Fruit fly (Drosophila melanogaster) whole organism, embryonic: ENCODE data around the gene Elo68alpha.

Experiments
- Atf3 ChIP-seq: fragments of 200-800 bp; sonication (Bioruptor generic); optimal IDR thresholded peaks from 3 replicates; lab custom pipeline; 2016; ENCODE audit warnings: missing biosample characterization, missing genetic modification characterization
- Awh ChIP-seq: fragments of 200-800 bp; sonication (Bioruptor generic); IDR thresholded peaks from 2 replicates; pipeline ENCODE4, ENCODE4 v1.3.6; 2022; ENCODE audit warnings: missing biosample characterization, missing genetic modification characterization
- B-H2 ChIP-seq: fragments of 200-800 bp; sonication (Bioruptor generic); optimal IDR thresholded peaks from 2 replicates; lab custom pipeline; 2018; ENCODE audit warnings: missing biosample characterization, mild to moderate bottlenecking, missing genetic modification characterization
- Bgb ChIP-seq: fragments of 200-800 bp; sonication (Bioruptor generic); IDR thresholded peaks from 2 replicates; pipeline ENCODE4 v1.3.6; 2022; ENCODE audit warnings: missing biosample characterization, missing genetic modification characterization; ENCODE audit not compliant: partially characterized antibody
- Blimp-1 ChIP-seq: fragments of 200-800 bp; sonication (Bioruptor generic); optimal IDR thresholded peaks from 3 replicates; lab custom pipeline; 2018; ENCODE audit warnings: missing biosample characterization, missing genetic modification characterization, mild to moderate bottlenecking, moderate library complexity, missing genetic modification reagents
- CG12155 ChIP-seq: fragments of 200-800 bp; sonication (Bioruptor generic); optimal IDR thresholded peaks from 3 replicates; lab custom pipeline; 2016; ENCODE audit warnings: missing biosample characterization, missing genetic modification characterization
- CG1233 ChIP-seq: fragments of 200-800 bp; sonication (Bioruptor generic); optimal IDR thresholded peaks from 4 replicates; lab custom pipeline; 2018; ENCODE audit warnings: missing biosample characterization, mild to moderate bottlenecking, missing genetic modification characterization
- CG12659 ChIP-seq: fragments of 200-800 bp; sonication (Bioruptor generic); optimal IDR thresholded peaks from 3 replicates; lab custom pipeline; 2017; ENCODE audit warnings: mild to moderate bottlenecking, missing biosample characterization, missing genetic modification reagents, missing genetic modification characterization
- CG13624 ChIP-seq: fragments of 200-800 bp; sonication (Bioruptor generic); optimal IDR thresholded peaks from 2 replicates; lab custom pipeline; 2016; ENCODE audit warnings: missing biosample characterization, missing genetic modification characterization
- CG14710 ChIP-seq: fragments of 200-800 bp; sonication (Bioruptor generic); optimal IDR thresholded peaks from 3 replicates; lab custom pipeline; 2019; ENCODE audit warnings: missing biosample characterization, mild to moderate bottlenecking, missing genetic modification characterization, moderate library complexity
- CG17829 ChIP-seq: fragments of 200-800 bp; optimal IDR thresholded peaks from 2 replicates; lab custom pipeline; 2019; ENCODE audit warnings: missing biosample characterization, mild to moderate bottlenecking, missing genetic modification characterization, moderate library complexity
- CG31224 ChIP-seq: fragments of 200-800 bp; sonication (Bioruptor generic); IDR thresholded peaks from 2 replicates; pipeline ENCODE4 v1.3.6; 2022; ENCODE audit warnings: missing biosample characterization, missing genetic modification characterization
- CG33557 ChIP-seq: fragments of 200-800 bp; sonication (Bioruptor generic); optimal IDR thresholded peaks from 2 replicates; lab custom pipeline; 2019; ENCODE audit warnings: missing biosample characterization, mild to moderate bottlenecking, missing genetic modification characterization, moderate library complexity
- CG3838 ChIP-seq: fragments of 200-800 bp; sonication (Bioruptor generic); optimal IDR thresholded peaks from 3 replicates; lab custom pipeline; 2016; ENCODE audit warnings: missing biosample characterization, missing genetic modification characterization
- CG4328 ChIP-seq: fragments of 200-800 bp; sonication (Bioruptor generic); optimal IDR thresholded peaks from 3 replicates; lab custom pipeline; 2017; ENCODE audit warnings: missing biosample characterization, missing genetic modification reagents, missing genetic modification characterization
- CG6254 ChIP-seq: fragments of 200-800 bp; sonication (Bioruptor generic); optimal IDR thresholded peaks from 3 replicates; lab custom pipeline; 2017; ENCODE audit warnings: mild to moderate bottlenecking, missing biosample characterization, missing genetic modification reagents, missing genetic modification characterization
- CG6854 ChIP-seq: fragments of 200-800 bp; sonication (Bioruptor generic); optimal IDR thresholded peaks from 3 replicates; lab custom pipeline; 2017; ENCODE audit warnings: missing biosample characterization, mild to moderate bottlenecking, missing genetic modification characterization
- CG7372 ChIP-seq: fragments of 200-800 bp; sonication (Bioruptor generic); IDR thresholded peaks from 2 replicates; pipeline ENCODE4 v1.3.6; 2022; ENCODE audit warnings: missing biosample characterization, missing genetic modification characterization
- CG7963 ChIP-seq: fragments of 200-800 bp; sonication (Bioruptor generic); IDR thresholded peaks from 3 replicates; pipeline ENCODE4 v1.3.6; 2022; ENCODE audit warnings: missing biosample characterization, missing genetic modification characterization; ENCODE audit not compliant: partially characterized antibody
- Dad ChIP-seq: fragments of 200-800 bp; sonication (Bioruptor generic); optimal IDR thresholded peaks from 3 replicates; lab custom pipeline; 2016; ENCODE audit warnings: missing biosample characterization, missing genetic modification characterization
- Dip2 ChIP-seq: fragments of 200-800 bp; sonication (Bioruptor generic); IDR thresholded peaks from 2 replicates; pipeline ENCODE4 v1.3.6; 2022; ENCODE audit warnings: missing biosample characterization, missing genetic modification characterization
- H2.0 ChIP-seq: fragments of 200-800 bp; sonication (Bioruptor generic); IDR thresholded peaks from 2 replicates; pipeline ENCODE4 v1.3.6; 2022; ENCODE audit warnings: missing biosample characterization, missing genetic modification characterization
- HLHmδ ChIP-seq: fragments of 200-800 bp; sonication (Bioruptor generic); optimal IDR thresholded peaks from 2 replicates; lab custom pipeline; 2018; ENCODE audit warnings: missing biosample characterization, mild to moderate bottlenecking, missing genetic modification characterization, moderate library complexity
- Hr3 ChIP-seq: fragments of 200-800 bp; sonication (Bioruptor generic); optimal IDR thresholded peaks from 3 replicates; lab custom pipeline; 2016; ENCODE audit warnings: missing biosample characterization, missing genetic modification characterization
- Hr78 ChIP-seq, 2 experiments: fragments of 200-800 bp in 1 of 2; fragments of >200 bp in 1 of 2; sonication (Bioruptor generic) in 1 of 2; optimal IDR thresholded peaks; 2 replicates each; lab custom pipeline; 2017 to 2019; ENCODE audit warnings: missing biosample characterization in 2 of 2, missing genetic modification characterization in 2 of 2, mild to moderate bottlenecking in 1 of 2, moderate library complexity in 1 of 2
- MTF-1 ChIP-seq: fragments of 200-800 bp; sonication (Bioruptor generic); optimal IDR thresholded peaks from 2 replicates; lab custom pipeline; 2018; ENCODE audit warnings: missing biosample characterization, mild to moderate bottlenecking, missing genetic modification characterization, borderline replicate concordance
- Neu2 ChIP-seq: fragments of 200-800 bp; sonication (Bioruptor generic); optimal IDR thresholded peaks from 3 replicates; lab custom pipeline; 2016; ENCODE audit warnings: missing biosample characterization, missing genetic modification characterization, borderline replicate concordance
- Nf-YC ChIP-seq: fragments of 200-800 bp; optimal IDR thresholded peaks from 3 replicates; lab custom pipeline; 2019; ENCODE audit warnings: missing biosample characterization, mild to moderate bottlenecking, missing genetic modification characterization, moderate library complexity
- Opbp ChIP-seq: fragments of 200-800 bp; sonication (Bioruptor generic); IDR thresholded peaks from 3 replicates; pipeline ENCODE4 v1.3.6; 2022; ENCODE audit warnings: missing biosample characterization, missing genetic modification characterization; ENCODE audit not compliant: partially characterized antibody
- Rfx ChIP-seq: fragments of 200-800 bp; sonication (Bioruptor generic); IDR thresholded peaks from 2 replicates; pipeline ENCODE4 v1.3.6; 2022; ENCODE audit warnings: missing biosample characterization, missing genetic modification characterization
- Sin3A ChIP-seq: fragments of >200 bp; optimal IDR thresholded peaks from 2 replicates; lab custom pipeline; 2018
- Sry-β ChIP-seq: fragments of 200-800 bp; sonication (Bioruptor generic); optimal IDR thresholded peaks from 2 replicates; lab custom pipeline; 2018; ENCODE audit warnings: missing biosample characterization, mild to moderate bottlenecking, missing genetic modification characterization, moderate library complexity
- bigmax ChIP-seq: fragments of 200-800 bp; sonication (Bioruptor generic); optimal IDR thresholded peaks from 2 replicates; lab custom pipeline; 2018; ENCODE audit warnings: missing biosample characterization, mild to moderate bottlenecking, missing genetic modification characterization
- ci ChIP-seq: fragments of 200-800 bp; sonication (Bioruptor generic); IDR thresholded peaks from 3 replicates; pipeline ENCODE4 v1.3.6; 2022; ENCODE audit warnings: missing biosample characterization, missing genetic modification characterization
- gce ChIP-seq: fragments of 200-800 bp; sonication (Bioruptor generic); IDR thresholded peaks from 3 replicates; pipeline ENCODE4 v1.3.6; 2022; ENCODE audit warnings: missing biosample characterization, missing genetic modification characterization
- gsb ChIP-seq: fragments of 200-800 bp; sonication (Bioruptor generic); IDR thresholded peaks from 2 replicates; pipeline ENCODE4 v1.3.6; 2022; ENCODE audit warnings: missing biosample characterization, missing genetic modification characterization
- jigr1 ChIP-seq: fragments of 200-800 bp; sonication (Bioruptor generic); IDR thresholded peaks from 3 replicates; pipeline ENCODE4 v1.3.6; 2022; ENCODE audit warnings: missing biosample characterization, missing genetic modification characterization
- kni ChIP-seq: fragments of 200-800 bp; sonication (Bioruptor generic); optimal IDR thresholded peaks from 3 replicates; lab custom pipeline; 2017; ENCODE audit warnings: mild to moderate bottlenecking, missing biosample characterization, missing genetic modification reagents, missing genetic modification characterization
- lmd ChIP-seq: fragments of 200-800 bp; sonication (Bioruptor generic); IDR thresholded peaks from 2 replicates; pipeline ENCODE4 v1.3.6; 2022; ENCODE audit warnings: missing biosample characterization, missing genetic modification characterization
- nerfin-2 ChIP-seq: fragments of 200-800 bp; sonication (Bioruptor generic); IDR thresholded peaks from 2 replicates; pipeline ENCODE4 v1.3.6; 2022; ENCODE audit warnings: missing biosample characterization, missing genetic modification characterization; ENCODE audit not compliant: partially characterized antibody
- pfk ChIP-seq: fragments of 200-800 bp; sonication (Bioruptor generic); optimal IDR thresholded peaks from 2 replicates; lab custom pipeline; 2018; ENCODE audit warnings: missing biosample characterization, mild to moderate bottlenecking, missing genetic modification characterization, moderate library complexity
- seq ChIP-seq: fragments of 200-800 bp; sonication (Bioruptor generic); IDR thresholded peaks from 2 replicates; pipeline ENCODE4 v1.3.6; 2022; ENCODE audit warnings: missing biosample characterization, missing genetic modification characterization
- sim ChIP-seq: fragments of 200-800 bp; sonication (Bioruptor generic); IDR thresholded peaks from 2 replicates; pipeline ENCODE4 v1.3.6; 2022; ENCODE audit warnings: missing biosample characterization, missing genetic modification characterization
- ssp ChIP-seq: fragments of 200-800 bp; sonication (Bioruptor generic); IDR thresholded peaks from 2 replicates; pipeline ENCODE4 v1.3.6; 2022; ENCODE audit warnings: missing biosample characterization, missing genetic modification characterization
- stwl ChIP-seq: fragments of 200-800 bp; sonication (Bioruptor generic); optimal IDR thresholded peaks from 3 replicates; lab custom pipeline; 2018; ENCODE audit warnings: missing biosample characterization, mild to moderate bottlenecking, missing genetic modification characterization, moderate library complexity
- sug ChIP-seq: fragments of 200-800 bp; optimal IDR thresholded peaks from 2 replicates; lab custom pipeline; 2019; ENCODE audit warnings: missing biosample characterization, mild to moderate bottlenecking, missing genetic modification characterization, moderate library complexity
- tgo ChIP-seq: fragments of 200-800 bp; sonication (Bioruptor generic); IDR thresholded peaks from 3 replicates; pipeline ENCODE4 v1.3.6; 2022; ENCODE audit warnings: missing biosample characterization, missing genetic modification characterization
- tup ChIP-seq: fragments of 200-800 bp; sonication (Bioruptor generic); optimal IDR thresholded peaks from 2 replicates; lab custom pipeline; 2016; ENCODE audit warnings: missing biosample characterization, mild to moderate bottlenecking, missing genetic modification characterization, moderate library complexity
- unpg ChIP-seq: fragments of 200-800 bp; sonication (Bioruptor generic); optimal IDR thresholded peaks from 3 replicates; lab custom pipeline; 2018; ENCODE audit warnings: missing biosample characterization, mild to moderate bottlenecking, missing genetic modification characterization, moderate library complexity
- wdn ChIP-seq: fragments of 200-800 bp; sonication (Bioruptor generic); IDR thresholded peaks from 2 replicates; pipeline ENCODE4 v1.3.6; 2022; ENCODE audit warnings: missing biosample characterization, missing genetic modification characterization
- zfh1 ChIP-seq: fragments of 200-800 bp; sonication (Bioruptor generic); IDR thresholded peaks from 3 replicates; pipeline ENCODE4 v1.3.6; 2022; ENCODE audit warnings: missing biosample characterization, missing genetic modification characterization

Gene Elo68alpha

DNA sequence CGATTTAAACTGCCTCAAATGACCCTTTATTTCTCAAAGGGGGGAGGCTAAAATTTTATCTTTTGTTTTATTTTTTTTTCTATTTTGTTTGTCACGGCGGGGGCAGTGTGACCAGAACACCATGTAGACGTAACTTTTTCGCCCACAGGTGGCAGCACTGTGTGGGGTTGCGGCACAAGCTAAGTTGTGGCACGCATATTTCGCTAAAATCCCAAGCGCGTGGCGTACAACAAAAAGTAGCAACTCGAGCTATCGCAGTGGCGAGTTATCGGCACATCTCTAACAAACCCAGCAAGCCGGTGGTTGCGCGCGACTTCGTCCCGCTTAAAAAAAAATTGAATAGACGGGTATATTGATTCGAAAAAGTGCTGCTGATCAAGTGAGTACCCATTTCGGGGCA, 20.3 kb upstream of the Elo68alpha start, which contains the start of the genes Ufd1 and NaPi-III (continued):
- TF ChIP-seq H2.0 (GFP tag; lab: Robert Waterston, UW) = 0 out of 2 replicates have a peak, but pooled peaks have one; percentile 5
- TF ChIP-seq gce (GFP tag; lab: Robert Waterston, UW) = no peak
- TF ChIP-seq nerfin-2 = peak; percentile 59
- no peak for TF ChIP-seq CG6254 (GFP tag; lab: Kevin White, UChicago)
- peak; percentile 77 for TF ChIP-seq Rfx
- TF ChIP-seq CG31224 (GFP tag; lab: Robert Waterston, UW) = no peak
- peak; percentile 79 for TF ChIP-seq Sin3A (lab: Kevin White, UChicago)
- peak; percentile 71 for TF ChIP-seq CG17829 (tag; lab: Kevin White, UChicago)
- no peak for TF ChIP-seq pfk (GFP tag; lab: Kevin White, UChicago)
- no peak for TF ChIP-seq CG1233 (GFP tag; lab: Kevin White, UChicago)
- no peak for TF ChIP-seq Hr78 (GFP tag; optimal IDR thresholded peaks at IDR 0.05; lab: Kevin White, UChicago)
- peak; percentile 86 for TF ChIP-seq Dip2
- no peak for TF ChIP-seq ssp
- no peak for TF ChIP-seq CG3838 (GFP tag; lab: Kevin White, UChicago)
- no peak for TF ChIP-seq Sry-β
- peak; percentile 91 for TF ChIP-seq Bgb
- TF ChIP-seq seq (GFP tag; lab: Robert Waterston, UW) = no peak
- no peak for TF ChIP-seq MTF-1 (GFP tag; lab: Kevin White, UChicago)
- no peak for TF ChIP-seq Nf-YC (tag; lab: Kevin White, UChicago)
- TF ChIP-seq CG7372 (GFP tag; lab: Robert Waterston, UW) = no peak
- TF ChIP-seq bigmax (GFP tag; lab: Kevin White, UChicago) = no peak
- TF ChIP-seq CG12659 (GFP tag; lab: Kevin White, UChicago) = peak; percentile 89
- peak; percentile 5 for TF ChIP-seq Atf3 (GFP tag; lab: Kevin White, UChicago)
- TF ChIP-seq sim (GFP tag; lab: Robert Waterston, UW) = no peak
- no peak for TF ChIP-seq Blimp-1 (GFP tag; lab: Kevin White, UChicago)
- TF ChIP-seq CG6854 (GFP tag; lab: Kevin White, UChicago) = no peak
- no peak for TF ChIP-seq gsb (GFP tag; lab: Robert Waterston, UW)
- no peak for TF ChIP-seq unpg (GFP tag; lab: Kevin White, UChicago)
- no peak for TF ChIP-seq Hr3 (GFP tag; lab: Kevin White, UChicago)
- TF ChIP-seq tgo (GFP tag; lab: Robert Waterston, UW) = no peak
- TF ChIP-seq Opbp = peak; percentile 93
- no peak for TF ChIP-seq wdn
- no peak for TF ChIP-seq Awh (GFP tag; lab: Robert Waterston, UW)
- TF ChIP-seq HLHmδ (GFP tag; lab: Kevin White, UChicago) = no peak
- TF ChIP-seq kni (GFP tag; lab: Kevin White, UChicago) = no peak
- TF ChIP-seq CG4328 (GFP tag; lab: Kevin White, UChicago) = no peak
- peak; percentile 83 for TF ChIP-seq stwl (tag; lab: Kevin White, UChicago)
- peak; percentile 20; the same call in 1 of the 2 replicates for TF ChIP-seq lmd
- TF ChIP-seq Neu2 (GFP tag; lab: Kevin White, UChicago) = no peak
- TF ChIP-seq ci = peak; percentile 48; the same call in 1 of the 3 replicates
- peak; percentile 64 for TF ChIP-seq B-H2 (GFP tag; lab: Kevin White, UChicago)
- peak; percentile 68 for TF ChIP-seq CG13624 (GFP tag; lab: Kevin White, UChicago)
- peak; percentile 63 for TF ChIP-seq sug (tag; lab: Kevin White, UChicago)
- TF ChIP-seq tup = no peak
- TF ChIP-seq jigr1 (GFP tag; lab: Robert Waterston, UW) = no peak
- peak; percentile 67 for TF ChIP-seq CG14710 (tag; lab: Kevin White, UChicago)
- no peak for TF ChIP-seq CG33557 (GFP tag; lab: Kevin White, UChicago)
- TF ChIP-seq zfh1 = peak; percentile 40; the same call in 2 of the 3 replicates
- TF ChIP-seq CG12155 (GFP tag; lab: Kevin White, UChicago) = peak; percentile 56
- TF ChIP-seq Dad = peak; percentile 59
- peak; percentile 68 for TF ChIP-seq CG7963 (GFP tag; lab: Robert Waterston, UW)
